Worm (Caenorhabditis elegans) whole organism, midembryonic: ENCODE results near the gene ddx-35.

Experiments
- T22C8.4 ChIP-seq: fragments of 200-800 bp; sonication (Bioruptor generic); IDR thresholded peaks from 2 replicates; pipeline ENCODE4 v1.3.6; 2022; ENCODE audit warnings: missing genetic modification characterization, missing compliant biosample characterization
- flt-1 ChIP-seq: fragments of 200-800 bp; sonication (Bioruptor generic); IDR thresholded peaks from 2 replicates; pipeline ENCODE4 v1.3.6; 2022; ENCODE audit warnings: missing genetic modification characterization, missing compliant biosample characterization
- klf-2 ChIP-seq: fragments of 200-800 bp; sonication (Bioruptor generic); conservative IDR thresholded peaks from 2 replicates; pipeline ENCODE4 v1.3.6; 2022; ENCODE audit warnings: missing genetic modification reagents, missing genetic modification characterization, missing compliant biosample characterization
- med-1 ChIP-seq: sonication (generic microtip); optimal IDR thresholded peaks from 2 replicates; lab custom pipeline; 2017; ENCODE audit warnings: missing genetic modification characterization, mild to moderate bottlenecking, missing compliant biosample characterization, antibody characterized with exemption, missing genetic modification reagents; ENCODE audit not compliant: insufficient read depth
- ref-1 ChIP-seq: fragments of 200-800 bp; sonication (Bioruptor generic); conservative IDR thresholded peaks from 2 replicates; pipeline ENCODE4 v1.3.6; 2022; ENCODE audit warnings: missing genetic modification reagents, missing genetic modification characterization, missing compliant biosample characterization
- tab-1 ChIP-seq: fragments of 200-800 bp; sonication (Bioruptor generic); IDR thresholded peaks from 2 replicates; pipeline ENCODE4 v1.3.6; 2022; ENCODE audit warnings: missing genetic modification characterization, missing compliant biosample characterization
- ztf-23 ChIP-seq: fragments of 200-800 bp; sonication (Bioruptor generic); IDR thresholded peaks from 2 replicates; pipeline ENCODE4 v1.3.6; 2022; ENCODE audit warnings: missing genetic modification reagents, missing genetic modification characterization, missing compliant biosample characterization

ce11 chrIII:1576451-1576850 is 22.2 kb upstream of the ddx-35 start, which contains the start of gene Y22D7AL.7:
- no peak for TF ChIP-seq tab-1
- no peak for TF ChIP-seq flt-1 (GFP tag; lab: Robert Waterston, UW)
- no peak for TF ChIP-seq ref-1 (GFP tag; lab: Robert Waterston, UW)
- no peak for TF ChIP-seq T22C8.4 (GFP tag; lab: Robert Waterston, UW)
- TF ChIP-seq med-1: no peak
- TF ChIP-seq klf-2 (GFP tag; lab: Robert Waterston, UW): no peak
- no peak for TF ChIP-seq ztf-23
